Worm (Caenorhabditis elegans): ENCODE data around the gene rps-5.
A peak's percentile ranks its signal among the peaks of the same experiment; 100 is the strongest.

ce11 chrIV:11109771-11110170 is 1.1 kb downstream of the rps-5 start, which contains the start of gene pigk-1:
- no peak for TF ChIP-seq F22D6.2 (tag; optimal IDR thresholded peaks at IDR 0.05)
- no peak for TF ChIP-seq snpc-4 (GFP tag; optimal IDR thresholded peaks at IDR 0.05)
- TF ChIP-seq snpc-4 (tag; optimal IDR thresholded peaks at IDR 0.05), result peak in 2 of 4 experiments; percentile 10 to 41
- TF ChIP-seq ztf-26 (tag; optimal IDR thresholded peaks at IDR 0.05), result no peak
- TF ChIP-seq xnd-1 (tag; optimal IDR thresholded peaks at IDR 0.05), result peak; percentile 40
- TF ChIP-seq Y95B8A.8 (GFP tag; IDR thresholded peaks at IDR 0.05), result no peak
- peak; percentile 71; the same call in 1 of the 2 replicates for TF ChIP-seq nfya-2 (GFP tag; IDR thresholded peaks at IDR 0.05)
- TF ChIP-seq K11D2.4 (GFP tag; IDR thresholded peaks at IDR 0.05), result no peak
- peak; percentile 18 for TF ChIP-seq efl-1 (GFP tag; optimal IDR thresholded peaks at IDR 0.05)
- TF ChIP-seq egrh-3 (GFP tag; IDR thresholded peaks at IDR 0.05), result no peak
- TF ChIP-seq C06A6.2 (GFP tag; conservative IDR thresholded peaks at IDR 0.05), result no peak
- peak; percentile 34 for TF ChIP-seq unc-130 (GFP tag; optimal IDR thresholded peaks at IDR 0.05)
- TF ChIP-seq mel-28 (tag; optimal IDR thresholded peaks at IDR 0.05; ENCODE audit: borderline replicate concordance), result no peak
- TF ChIP-seq hmg-20 (GFP tag; IDR thresholded peaks at IDR 0.05), result no peak

Data from whole organism, young adult.